Worm (Caenorhabditis elegans) whole organism, L4 larva: ENCODE results near the gene F54C9.11.

Source experiments
- T26A8.4 ChIP-seq: fragments of 200-800 bp; sonication (Bioruptor generic); IDR thresholded peaks from 2 replicates; pipeline ENCODE4 v1.3.6; 2022; ENCODE audit warnings: missing genetic modification characterization, missing compliant biosample characterization
- Y48G9A.11 ChIP-seq: fragments of 200-800 bp; sonication (Bioruptor generic); IDR thresholded peaks from 2 replicates; pipeline ENCODE4 v1.3.6; 2022; ENCODE audit warnings: missing genetic modification reagents, missing genetic modification characterization, missing compliant biosample characterization
- ama-1 ChIP-seq: fragments of 150-350 bp; optimal IDR thresholded peaks from 2 replicates; lab custom pipeline; 2014; ENCODE audit warnings: inconsistent platforms, mixed read lengths
- ces-1 ChIP-seq: fragments of 150-350 bp; sonication (generic microtip); optimal IDR thresholded peaks from 4 replicates; lab custom pipeline; 2014; ENCODE audit warnings: missing biosample characterization, missing genetic modification reagents, missing genetic modification characterization
- daf-8 ChIP-seq: fragments of 200-800 bp; sonication (Bioruptor generic); IDR thresholded peaks from 2 replicates; pipeline ENCODE4 v1.3.6; 2022; ENCODE audit warnings: missing genetic modification characterization, missing compliant biosample characterization
- dpl-1 ChIP-seq: fragments of 150-350 bp; optimal IDR thresholded peaks from 2 replicates; lab custom pipeline; 2014; ENCODE audit warnings: missing biosample characterization, missing genetic modification reagents, missing genetic modification characterization
- nhr-41 ChIP-seq: fragments of 200-800 bp; sonication (Bioruptor generic); IDR thresholded peaks from 2 replicates; pipeline ENCODE4 v1.3.6; 2022; ENCODE audit warnings: missing genetic modification reagents, missing genetic modification characterization, missing compliant biosample characterization
- sdz-12 ChIP-seq: fragments of 200-800 bp; sonication (Bioruptor generic); optimal IDR thresholded peaks from 2 replicates; lab custom pipeline; 2018; ENCODE audit warnings: mild to moderate bottlenecking, missing genetic modification characterization, missing compliant biosample characterization
- snpc-4 ChIP-seq: fragments of 150-350 bp; optimal IDR thresholded peaks from 2 replicates; lab custom pipeline; 2014; ENCODE audit warnings: missing biosample characterization, missing genetic modification characterization
- unc-130 ChIP-seq: sonication (generic microtip); optimal IDR thresholded peaks from 2 replicates; lab custom pipeline; 2016; ENCODE audit warnings: missing genetic modification reagents, missing genetic modification characterization, missing compliant biosample characterization
- unc-39 ChIP-seq: sonication (generic microtip); optimal IDR thresholded peaks from 2 replicates; lab custom pipeline; 2017; ENCODE audit warnings: missing biosample characterization, missing genetic modification characterization

DNA sequence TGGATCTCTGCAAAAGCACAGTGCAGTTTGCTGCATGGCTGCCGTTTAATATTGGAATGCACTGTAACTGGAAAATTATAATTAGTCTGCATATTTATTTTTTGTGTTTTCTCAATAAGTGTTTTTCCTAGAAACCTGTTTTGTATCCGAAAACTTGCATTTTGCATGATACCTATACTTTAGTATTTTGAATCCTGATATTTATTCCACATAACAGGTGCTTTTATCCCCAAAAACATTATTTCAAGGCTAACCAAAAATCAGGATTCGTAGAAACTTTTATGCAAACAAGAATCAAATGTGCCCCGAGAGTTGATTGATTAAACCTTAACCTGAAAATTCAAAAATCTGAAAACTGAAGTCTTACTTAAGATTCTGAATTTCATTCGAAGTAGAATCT, 25.7 kb upstream of the F54C9.11 start:
- TF ChIP-seq sdz-12: no peak
- TF ChIP-seq dpl-1: no peak
- no peak for TF ChIP-seq unc-130 (GFP tag; lab: Kevin White, UChicago)
- TF ChIP-seq nhr-41: no peak
- TF ChIP-seq daf-8 (GFP tag; lab: Robert Waterston, UW): no peak
- TF ChIP-seq unc-39 (tag; lab: Kevin White, UChicago): no peak
- TF ChIP-seq T26A8.4: no peak
- no peak for TF ChIP-seq ces-1
- TF ChIP-seq ama-1 (lab: Kevin White, UChicago): no peak
- TF ChIP-seq snpc-4: no peak
- no peak for TF ChIP-seq Y48G9A.11 (GFP tag; lab: Robert Waterston, UW)
